Fruit fly (Drosophila melanogaster): ENCODE results near the gene lft.

Gene lft

dm6 chr2L:10334854-10335277 is 29.4 kb upstream of the lft start (continued):
- TF ChIP-seq Fer3 (tag; optimal IDR thresholded peaks at IDR 0.05), result peak; percentile 63
- TF ChIP-seq usp (GFP tag; optimal IDR thresholded peaks at IDR 0.05), result no peak
- no peak for TF ChIP-seq CG3065 (GFP tag; optimal IDR thresholded peaks at IDR 0.05)
- TF ChIP-seq CG12942 (GFP tag; optimal IDR thresholded peaks at IDR 0.05), result peak; percentile 6
- peak; percentile 57 for TF ChIP-seq CG9727 (GFP tag; optimal IDR thresholded peaks at IDR 0.05)
- peak; percentile 43 to 48 for TF ChIP-seq bsh (GFP tag; optimal IDR thresholded peaks at IDR 0.05)
- TF ChIP-seq ranshi (GFP tag; IDR thresholded peaks at IDR 0.05), result peak; percentile 46; the same call in 1 of the 2 replicates
- TF ChIP-seq zen2 (GFP tag; IDR thresholded peaks at IDR 0.05; ENCODE audit: partially characterized antibody), result no peak; the same call in 2 of the 3 replicates
- no peak for TF ChIP-seq ro (GFP tag; IDR thresholded peaks at IDR 0.05)
- 0 out of 2 replicates have a peak, but pooled peaks have one; percentile 62 for TF ChIP-seq Atf6 (GFP tag; IDR thresholded peaks at IDR 0.05)
- TF ChIP-seq dm (GFP tag; optimal IDR thresholded peaks at IDR 0.05), result peak; percentile 50
- peak; percentile 59 for TF ChIP-seq NfI (GFP tag; optimal IDR thresholded peaks at IDR 0.05)
- TF ChIP-seq CG10543 (GFP tag; optimal IDR thresholded peaks at IDR 0.05), result peak; percentile 97
- TF ChIP-seq Xrp1 (GFP tag; IDR thresholded peaks at IDR 0.05), result peak; percentile 67
- no peak for TF ChIP-seq CG12104 (GFP tag; optimal IDR thresholded peaks at IDR 0.05)
- TF ChIP-seq disco-r (GFP tag; optimal IDR thresholded peaks at IDR 0.05), result peak; percentile 24
- no peak for TF ChIP-seq jing (GFP tag; optimal IDR thresholded peaks at IDR 0.05)
- peak; percentile 34 for TF ChIP-seq NK7.1 (GFP tag; optimal IDR thresholded peaks at IDR 0.05)
- TF ChIP-seq Fer2 (tag; optimal IDR thresholded peaks at IDR 0.05), result peak; percentile 38
- no peak for TF ChIP-seq CG9215 (GFP tag; IDR thresholded peaks at IDR 0.05)
- TF ChIP-seq MTF-1 (GFP tag; optimal IDR thresholded peaks at IDR 0.05; ENCODE audit: borderline replicate concordance), result peak; percentile 74
- peak; percentile 77 for TF ChIP-seq CG6765 (GFP tag; optimal IDR thresholded peaks at IDR 0.05)
- no peak for TF ChIP-seq CkIIα-i1 (GFP tag; IDR thresholded peaks at IDR 0.05)
- no peak for TF ChIP-seq Optix (GFP tag; IDR thresholded peaks at IDR 0.05)
- no peak for TF ChIP-seq CG14050 (GFP tag; IDR thresholded peaks at IDR 0.05)
- TF ChIP-seq ato (GFP tag; IDR thresholded peaks at IDR 0.05; ENCODE audit: partially characterized antibody), result peak; percentile 13; the same call in 1 of the 2 replicates
- no peak; the same call in 2 of the 3 replicates for TF ChIP-seq otp (GFP tag; IDR thresholded peaks at IDR 0.05)
- no peak for TF ChIP-seq CG43689 (GFP tag; IDR thresholded peaks at IDR 0.05)
- peak; percentile 93 for TF ChIP-seq HLHmδ (GFP tag; optimal IDR thresholded peaks at IDR 0.05)
- no peak for TF ChIP-seq chn (GFP tag; optimal IDR thresholded peaks at IDR 0.05)
- peak; percentile 35 for TF ChIP-seq CG2202 (tag; optimal IDR thresholded peaks at IDR 0.05)
- peak; percentile 27 for TF ChIP-seq pnt (GFP tag; optimal IDR thresholded peaks at IDR 0.05)
- peak; percentile 10 for TF ChIP-seq CoRest (tag; optimal IDR thresholded peaks at IDR 0.05)
- peak; percentile 78 for TF ChIP-seq HHEX (GFP tag; optimal IDR thresholded peaks at IDR 0.05)
- no peak for TF ChIP-seq br (optimal IDR thresholded peaks at IDR 0.05)
- peak; percentile 21 for TF ChIP-seq fu2 (GFP tag; optimal IDR thresholded peaks at IDR 0.05)
- peak; percentile 18 for TF ChIP-seq pho (GFP tag; optimal IDR thresholded peaks at IDR 0.05)
- TF ChIP-seq CG31224 (GFP tag; IDR thresholded peaks at IDR 0.05), result no peak

- TF ChIP-seq dysf (GFP tag; IDR thresholded peaks at IDR 0.05), result peak; percentile 59; the same call in 1 of the 3 replicates
- no peak for TF ChIP-seq CG6683 (GFP tag; optimal IDR thresholded peaks at IDR 0.05)
- peak; percentile 36 for TF ChIP-seq CG10209 (GFP tag; optimal IDR thresholded peaks at IDR 0.05)
- TF ChIP-seq CG10979 (tag; optimal IDR thresholded peaks at IDR 0.05), result peak; percentile 16
- peak; percentile 72 for TF ChIP-seq CG15269 (tag; optimal IDR thresholded peaks at IDR 0.05)
- TF ChIP-seq Blimp-1 (GFP tag; optimal IDR thresholded peaks at IDR 0.05), result no peak
- peak; percentile 73; the same call in 2 of the 3 replicates for TF ChIP-seq hb (GFP tag; IDR thresholded peaks at IDR 0.05; ENCODE audit: partially characterized antibody)
- peak; percentile 17 for TF ChIP-seq Dp (GFP tag; optimal IDR thresholded peaks at IDR 0.05)
- TF ChIP-seq CG17361 (GFP tag; IDR thresholded peaks at IDR 0.05), result peak; percentile 4
- TF ChIP-seq CHES-1-like (GFP tag; optimal IDR thresholded peaks at IDR 0.05), result no peak
- peak; percentile 33 for TF ChIP-seq CG6854 (GFP tag; optimal IDR thresholded peaks at IDR 0.05)
- peak; percentile 63 for TF ChIP-seq sna (GFP tag; IDR thresholded peaks at IDR 0.05; ENCODE audit: partially characterized antibody)
- peak; percentile 90 for TF ChIP-seq CG11696 (GFP tag; IDR thresholded peaks at IDR 0.05)
- peak; percentile 24 for TF ChIP-seq gsb-n (tag; optimal IDR thresholded peaks at IDR 0.05)
- peak; percentile 31 for TF ChIP-seq CG6765 (GFP tag; optimal IDR thresholded peaks at IDR 0.05)
These were observed 25.0 kb upstream of the lft start, which contains the start of gene SamDC for dm6 chr2L:10339212-10339721. Gene SamDC (plus strand): TSS chr2L:10339457.

Data from whole organism, embryonic.